Fruit fly (Drosophila melanogaster) whole organism, adult: ENCODE data around the gene CG14883.

ENCODE experiments used
- CG12768 ChIP-seq: fragments of 200-800 bp; sonication (Bioruptor generic); optimal IDR thresholded peaks from 2 replicates; lab custom pipeline; 2017; ENCODE audit warnings: missing biosample characterization, missing genetic modification characterization, mild to moderate bottlenecking, moderate library complexity, missing genetic modification reagents
- CG14711 ChIP-seq: fragments of 200-800 bp; sonication (Bioruptor generic); optimal IDR thresholded peaks from 2 replicates; lab custom pipeline; 2018; ENCODE audit warnings: missing biosample characterization, mild to moderate bottlenecking, missing genetic modification characterization, moderate library complexity
- CG1620 ChIP-seq: fragments of 200-800 bp; sonication (Bioruptor generic); optimal IDR thresholded peaks from 2 replicates; lab custom pipeline; 2016; ENCODE audit warnings: missing biosample characterization, missing genetic modification characterization
- CG7045 ChIP-seq: fragments of 200-800 bp; sonication (Bioruptor generic); optimal IDR thresholded peaks from 2 replicates; lab custom pipeline; 2017; ENCODE audit warnings: missing biosample characterization, mild to moderate bottlenecking, missing genetic modification characterization
- bab1 ChIP-seq: fragments of 200-800 bp; sonication (Bioruptor generic); optimal IDR thresholded peaks from 3 replicates; lab custom pipeline; 2019; ENCODE audit warnings: missing biosample characterization, mild to moderate bottlenecking, missing genetic modification characterization, moderate library complexity
- cic ChIP-seq: fragments of 200-800 bp; sonication (Bioruptor generic); optimal IDR thresholded peaks from 2 replicates; lab custom pipeline; 2017; ENCODE audit warnings: missing biosample characterization, mild to moderate bottlenecking, missing genetic modification characterization, moderate library complexity

dm6 chr3R:16447448-16448045 is 8.3 kb upstream of the CG14883 start:
- no peak for TF ChIP-seq CG14711
- TF ChIP-seq CG1620 (GFP tag; lab: Kevin White, UChicago) = no peak
- no peak for TF ChIP-seq CG7045
- TF ChIP-seq cic (GFP tag; lab: Kevin White, UChicago) = peak; percentile 7
- TF ChIP-seq CG12768 (GFP tag; lab: Kevin White, UChicago) = no peak
- no peak for TF ChIP-seq bab1 (GFP tag; lab: Kevin White, UChicago)
